Worm (Caenorhabditis elegans): ENCODE measurements around the gene Y71H2B.4.

DNA sequence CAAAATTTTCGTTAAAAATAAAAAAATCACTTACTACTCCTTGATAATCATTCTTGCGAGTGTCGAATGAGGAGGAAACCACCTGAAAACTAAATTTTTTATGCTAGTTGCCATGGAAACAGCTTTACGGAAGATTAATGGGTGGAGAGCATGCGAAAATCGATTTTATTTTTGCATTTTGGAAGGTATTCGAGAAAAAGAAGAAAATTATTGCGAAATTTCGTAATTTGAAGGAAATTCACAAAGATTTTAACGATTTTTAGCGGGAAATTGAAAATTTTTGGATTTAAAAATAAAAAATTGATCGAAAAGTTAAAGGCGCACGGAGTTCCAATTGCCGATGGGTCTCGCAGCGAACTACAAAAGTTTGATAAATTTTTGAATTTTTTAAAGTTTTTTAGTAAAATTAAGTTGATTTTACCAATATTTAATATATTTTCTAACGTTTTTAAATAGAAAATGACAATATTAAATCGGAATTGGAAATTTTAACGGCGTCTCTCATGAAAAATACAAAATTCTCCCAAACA, 43.1 kb upstream of the Y71H2B.4 start, which contains the start of gene Y54F10AR.1:
- TF ChIP-seq R02D3.7 (tag; optimal IDR thresholded peaks at IDR 0.05) (no peak), F10B5.3 (tag; optimal IDR thresholded peaks at IDR 0.05) (no peak), nhr-6 (tag; optimal IDR thresholded peaks at IDR 0.05) (no peak), saeg-2 (GFP tag; IDR thresholded peaks at IDR 0.05) (no peak), zip-2 (tag; optimal IDR thresholded peaks at IDR 0.05) (no peak)

Measured in whole organism, L4 larva.